Worm (Caenorhabditis elegans) whole organism, midembryonic: Measurements from ENCODE around the gene srj-32.
A peak's percentile ranks its signal among the peaks of the same experiment; 100 is the strongest.

Experiments
- T22C8.4 ChIP-seq: fragments of 200-800 bp; sonication (Bioruptor generic); IDR thresholded peaks from 2 replicates; pipeline ENCODE4 v1.3.6; 2022; ENCODE audit warnings: missing genetic modification characterization, missing compliant biosample characterization
- cog-1 ChIP-seq: sonication (generic microtip); optimal IDR thresholded peaks from 2 replicates; lab custom pipeline; 2016; ENCODE audit warnings: missing genetic modification characterization, missing compliant biosample characterization
- flt-1 ChIP-seq: fragments of 200-800 bp; sonication (Bioruptor generic); IDR thresholded peaks from 2 replicates; pipeline ENCODE4 v1.3.6; 2022; ENCODE audit warnings: missing genetic modification characterization, missing compliant biosample characterization
- klf-2 ChIP-seq: fragments of 200-800 bp; sonication (Bioruptor generic); conservative IDR thresholded peaks from 2 replicates; pipeline ENCODE4 v1.3.6; 2022; ENCODE audit warnings: missing genetic modification reagents, missing genetic modification characterization, missing compliant biosample characterization
- med-1 ChIP-seq: sonication (generic microtip); optimal IDR thresholded peaks from 2 replicates; lab custom pipeline; 2017; ENCODE audit warnings: missing genetic modification characterization, mild to moderate bottlenecking, missing compliant biosample characterization, antibody characterized with exemption, missing genetic modification reagents; ENCODE audit not compliant: insufficient read depth
- ref-1 ChIP-seq: fragments of 200-800 bp; sonication (Bioruptor generic); conservative IDR thresholded peaks from 2 replicates; pipeline ENCODE4 v1.3.6; 2022; ENCODE audit warnings: missing genetic modification reagents, missing genetic modification characterization, missing compliant biosample characterization
- tab-1 ChIP-seq: fragments of 200-800 bp; sonication (Bioruptor generic); IDR thresholded peaks from 2 replicates; pipeline ENCODE4 v1.3.6; 2022; ENCODE audit warnings: missing genetic modification characterization, missing compliant biosample characterization
- ztf-23 ChIP-seq: fragments of 200-800 bp; sonication (Bioruptor generic); IDR thresholded peaks from 2 replicates; pipeline ENCODE4 v1.3.6; 2022; ENCODE audit warnings: missing genetic modification reagents, missing genetic modification characterization, missing compliant biosample characterization
- ztf-29 ChIP-seq: fragments of 200-800 bp; sonication (Bioruptor generic); IDR thresholded peaks from 2 replicates; pipeline ENCODE4 v1.3.6; 2022; ENCODE audit warnings: missing genetic modification reagents, missing genetic modification characterization, missing compliant biosample characterization

srj-32 gene

ce11 chrV:7255095-7255494 is 42.1 kb downstream of the srj-32 start, which contains the start of gene C05C8.8:
Gene C05C8.8, minus strand, starts transcription at chrV:7255195.
- TF ChIP-seq ztf-29 (GFP tag; lab: Robert Waterston, UW): no peak
- TF ChIP-seq klf-2 (GFP tag; lab: Robert Waterston, UW): no peak
- no peak for TF ChIP-seq med-1 (GFP tag; lab: Kevin White, UChicago)
- TF ChIP-seq ztf-23 (GFP tag; lab: Robert Waterston, UW): no peak
- TF ChIP-seq T22C8.4 (GFP tag; lab: Robert Waterston, UW): no peak
- no peak for TF ChIP-seq flt-1
- no peak for TF ChIP-seq cog-1 (tag; lab: Kevin White, UChicago)
- TF ChIP-seq ref-1 (GFP tag; lab: Robert Waterston, UW): no peak
- no peak for TF ChIP-seq tab-1 (GFP tag; lab: Robert Waterston, UW)

DNA sequence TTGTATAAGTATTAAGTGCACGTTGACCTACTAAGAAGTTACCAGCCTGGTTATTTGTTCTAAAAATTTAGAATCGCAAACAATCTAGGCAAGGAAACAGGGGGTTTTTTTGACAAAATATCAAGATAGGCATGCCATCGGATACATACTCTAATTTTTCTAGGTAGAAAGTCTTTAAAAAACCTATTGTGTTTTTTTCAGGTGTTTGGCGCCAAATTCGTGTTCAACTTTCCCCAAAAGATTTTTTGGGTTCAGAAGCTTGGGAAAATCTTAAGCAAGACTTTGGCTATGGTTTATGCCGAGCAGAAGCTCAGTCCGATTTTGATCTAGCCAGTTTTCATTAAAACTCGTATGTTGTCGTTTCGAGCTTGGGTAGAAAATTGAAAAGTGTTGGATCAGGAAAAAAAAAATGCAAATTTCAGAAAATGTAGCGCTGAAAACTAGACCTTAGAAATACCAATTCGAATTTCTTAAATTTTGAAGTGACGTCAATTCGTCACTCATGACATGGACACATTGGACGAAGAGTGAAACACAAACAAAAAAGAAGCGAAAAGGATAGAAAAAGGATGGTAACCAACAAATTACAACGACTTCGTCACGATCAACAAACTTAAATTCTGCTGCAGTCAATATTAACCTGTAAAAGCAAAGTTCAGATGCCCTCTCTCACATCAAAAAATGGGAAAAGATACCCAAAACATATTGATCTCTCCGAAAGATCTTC is 48.8 kb downstream of the srj-32 start:
- TF ChIP-seq ztf-23 (GFP tag; lab: Robert Waterston, UW): no peak
- TF ChIP-seq flt-1: no peak
- TF ChIP-seq T22C8.4 (GFP tag; lab: Robert Waterston, UW): no peak
- TF ChIP-seq med-1 (GFP tag; lab: Kevin White, UChicago): no peak
- TF ChIP-seq tab-1 (GFP tag; lab: Robert Waterston, UW): no peak
- no peak for TF ChIP-seq ztf-29 (GFP tag; lab: Robert Waterston, UW)

ce11 chrV:7246951-7247350 is 50.2 kb downstream of the srj-32 start, which contains the start of gene C05C8.7:
Gene C05C8.7, minus strand, starts transcription at chrV:7247050.
- TF ChIP-seq cog-1 (tag; lab: Kevin White, UChicago) (no peak), flt-1 (0 out of 2 replicates have a peak, but pooled peaks have one; percentile 51), T22C8.4 (GFP tag; lab: Robert Waterston, UW) (no peak)
